Fruit fly (Drosophila melanogaster): ENCODE measurements around the gene Gbeta5.

The Gbeta5 gene

DNA sequence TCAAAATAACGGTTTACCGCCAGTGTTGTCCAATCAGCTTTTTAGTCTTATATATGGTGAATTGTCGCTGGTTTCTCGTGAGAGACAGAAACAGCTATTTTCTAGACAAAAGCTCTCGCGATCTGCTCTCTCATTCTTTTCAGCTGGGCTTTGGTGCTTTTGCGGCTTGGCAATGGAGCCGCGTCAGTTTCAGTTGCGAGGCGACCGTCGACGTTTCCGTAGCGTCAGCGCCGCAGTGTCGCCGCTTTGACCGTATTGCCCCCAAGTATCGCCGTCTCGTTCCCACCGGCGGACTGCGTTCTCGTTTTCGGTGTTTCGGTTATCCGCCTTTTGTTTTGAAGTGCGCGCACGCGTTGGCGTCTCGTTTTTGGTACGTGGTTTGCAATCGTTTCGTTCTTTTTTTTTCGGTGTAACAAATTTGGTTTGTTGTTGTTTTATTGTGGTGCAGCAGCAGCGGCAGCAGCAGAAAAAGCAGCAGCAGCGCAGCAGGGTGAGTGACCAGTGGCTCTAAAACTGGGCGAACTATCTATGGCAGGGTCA, 41.0 kb upstream of the Gbeta5 start (continued):
- TF ChIP-seq CG11723 (GFP tag; optimal IDR thresholded peaks at IDR 0.05) (no peak), Scr (GFP tag; IDR thresholded peaks at IDR 0.05; ENCODE audit: partially characterized antibody) (no peak), da (GFP tag; optimal IDR thresholded peaks at IDR 0.05) (no peak), CG4328 (GFP tag; optimal IDR thresholded peaks at IDR 0.05) (no peak), ash1 (GFP tag; optimal IDR thresholded peaks at IDR 0.05) (no peak), cato (GFP tag; optimal IDR thresholded peaks at IDR 0.05; ENCODE audit: borderline replicate concordance) (no peak), CG17361 (GFP tag; IDR thresholded peaks at IDR 0.05) (no peak), CG14860 (GFP tag; IDR thresholded peaks at IDR 0.05; ENCODE audit: partially characterized antibody) (no peak), CG10366 (GFP tag; IDR thresholded peaks at IDR 0.05) (no peak), dimm (GFP tag; IDR thresholded peaks at IDR 0.05) (no peak), HmgD (GFP tag; optimal IDR thresholded peaks at IDR 0.05) (peak; percentile 4), sens-2 (GFP tag; IDR thresholded peaks at IDR 0.05) (no peak), CG10209 (GFP tag; optimal IDR thresholded peaks at IDR 0.05) (no peak), Ravus (GFP tag; IDR thresholded peaks at IDR 0.05) (no peak), CG8478 (optimal IDR thresholded peaks at IDR 0.05) (no peak), CG15073 (GFP tag; optimal IDR thresholded peaks at IDR 0.05) (no peak), lola (GFP tag; optimal IDR thresholded peaks at IDR 0.05) (no peak), CG14441 (GFP tag; IDR thresholded peaks at IDR 0.05) (peak; percentile 45), gt (GFP tag; IDR thresholded peaks at IDR 0.05) (no peak), Camta (GFP tag; optimal IDR thresholded peaks at IDR 0.05) (no peak), Oaz (GFP tag; IDR thresholded peaks at IDR 0.05) (no peak), CG31224 (GFP tag; IDR thresholded peaks at IDR 0.05) (no peak), CG1602 (GFP tag; optimal IDR thresholded peaks at IDR 0.05) (no peak), Myb (GFP tag; optimal IDR thresholded peaks at IDR 0.05) (peak; percentile 41), Lhr (GFP tag; optimal IDR thresholded peaks at IDR 0.05) (no peak), luna (GFP tag; optimal IDR thresholded peaks at IDR 0.05) (no peak), ato (GFP tag; IDR thresholded peaks at IDR 0.05; ENCODE audit: partially characterized antibody) (no peak), trem (tag; optimal IDR thresholded peaks at IDR 0.05) (no peak), CG2678 (tag; optimal IDR thresholded peaks at IDR 0.05) (no peak), ci (GFP tag; IDR thresholded peaks at IDR 0.05) (peak; percentile 73), z (GFP tag; IDR thresholded peaks at IDR 0.05) (no peak), croc (GFP tag; conservative IDR thresholded peaks at IDR 0.05) (no peak), Doc3 (GFP tag; IDR thresholded peaks at IDR 0.05; ENCODE audit: partially characterized antibody) (no peak), Atf-2 (GFP tag; optimal IDR thresholded peaks at IDR 0.05) (no peak), Mrtf (GFP tag; IDR thresholded peaks at IDR 0.05) (no peak), CG3163 (GFP tag; optimal IDR thresholded peaks at IDR 0.05) (peak; percentile 90), ro (GFP tag; IDR thresholded peaks at IDR 0.05) (no peak), Tbp (GFP tag; optimal IDR thresholded peaks at IDR 0.05) (no peak), fu2 (GFP tag; optimal IDR thresholded peaks at IDR 0.05) (no peak), hkb (optimal IDR thresholded peaks at IDR 0.05) (no peak), hkb (GFP tag; IDR thresholded peaks at IDR 0.05) (peak; percentile 48; the same call in 1 of the 2 replicates), stwl (tag; optimal IDR thresholded peaks at IDR 0.05) (no peak), kah (GFP tag; optimal IDR thresholded peaks at IDR 0.05) (no peak), CG18262 (tag; optimal IDR thresholded peaks at IDR 0.05) (no peak), CG11696 (GFP tag; IDR thresholded peaks at IDR 0.05) (no peak), CG11093 (GFP tag; IDR thresholded peaks at IDR 0.05) (0 out of 3 replicates have a peak, but pooled peaks have one; percentile 29), mam (GFP tag; optimal IDR thresholded peaks at IDR 0.05) (no peak), CG10321 (GFP tag; IDR thresholded peaks at IDR 0.05) (peak; percentile 68; the same call in 1 of the 2 replicates), tup (GFP tag; optimal IDR thresholded peaks at IDR 0.05) (no peak), Lim3 (GFP tag; IDR thresholded peaks at IDR 0.05) (no peak), BtbVII (GFP tag; optimal IDR thresholded peaks at IDR 0.05) (no peak), peb (GFP tag; IDR thresholded peaks at IDR 0.05) (no peak), YL-1 (GFP tag; optimal IDR thresholded peaks at IDR 0.05) (no peak)

Data from whole organism, embryonic.